Fruit fly (Drosophila melanogaster) whole organism, prepupa: ENCODE measurements around the gene CG43980.

Experiments used
- CG10669 ChIP-seq: fragments of 200-800 bp; sonication (Bioruptor generic); optimal IDR thresholded peaks from 3 replicates; lab custom pipeline; 2018; ENCODE audit warnings: missing biosample characterization, mild to moderate bottlenecking, missing genetic modification characterization, moderate library complexity
- CG11294 ChIP-seq: fragments of 200-800 bp; sonication (Bioruptor generic); IDR thresholded peaks from 2 replicates; pipeline ENCODE4 v1.3.6; 2022; ENCODE audit warnings: missing biosample characterization, missing genetic modification characterization
- CG11762 ChIP-seq: fragments of 200-800 bp; sonication (Bioruptor generic); optimal IDR thresholded peaks from 3 replicates; lab custom pipeline; 2016; ENCODE audit warnings: missing biosample characterization, missing genetic modification characterization; ENCODE audit not compliant: insufficient read depth
- CG15336 ChIP-seq: fragments of 200-800 bp; sonication (Bioruptor generic); IDR thresholded peaks from 2 replicates; pipeline ENCODE4 v1.3.6; 2022; ENCODE audit warnings: missing biosample characterization, missing genetic modification characterization
- CG1621 ChIP-seq: fragments of 200-800 bp; sonication (Bioruptor generic); optimal IDR thresholded peaks from 3 replicates; lab custom pipeline; 2018; ENCODE audit warnings: missing biosample characterization, mild to moderate bottlenecking, missing genetic modification characterization
- CG16779 ChIP-seq: fragments of 200-800 bp; sonication (Bioruptor generic); optimal IDR thresholded peaks from 3 replicates; lab custom pipeline; 2017; ENCODE audit warnings: missing biosample characterization, mild to moderate bottlenecking, missing genetic modification characterization
- CG3032 ChIP-seq: fragments of 200-800 bp; optimal IDR thresholded peaks from 2 replicates; lab custom pipeline; 2019; ENCODE audit warnings: missing biosample characterization, mild to moderate bottlenecking, missing genetic modification characterization, moderate library complexity
- CG31627 ChIP-seq: fragments of 200-800 bp; sonication (Bioruptor generic); optimal IDR thresholded peaks from 3 replicates; lab custom pipeline; 2016; ENCODE audit warnings: missing biosample characterization, missing genetic modification characterization
- CG32006 ChIP-seq: fragments of 200-800 bp; sonication (Bioruptor generic); optimal IDR thresholded peaks from 3 replicates; lab custom pipeline; 2017; ENCODE audit warnings: missing biosample characterization, mild to moderate bottlenecking, missing genetic modification characterization
- CG34406 ChIP-seq: fragments of 200-800 bp; sonication (Bioruptor generic); optimal IDR thresholded peaks from 3 replicates; lab custom pipeline; 2016; ENCODE audit warnings: missing biosample characterization, missing genetic modification characterization
- CG3919 ChIP-seq: fragments of 200-800 bp; sonication (Bioruptor generic); optimal IDR thresholded peaks from 3 replicates; lab custom pipeline; 2016; ENCODE audit warnings: missing biosample characterization, missing genetic modification characterization
- CG6276 ChIP-seq: fragments of 200-800 bp; sonication (Bioruptor generic); optimal IDR thresholded peaks from 2 replicates; lab custom pipeline; 2017; ENCODE audit warnings: missing biosample characterization, mild to moderate bottlenecking, missing genetic modification characterization
- CG6792 ChIP-seq: fragments of 200-800 bp; sonication (Bioruptor generic); optimal IDR thresholded peaks from 3 replicates; lab custom pipeline; 2016; ENCODE audit warnings: missing biosample characterization, missing genetic modification characterization
- CG6808 ChIP-seq: fragments of 200-800 bp; sonication (Bioruptor generic); optimal IDR thresholded peaks from 3 replicates; lab custom pipeline; 2017; ENCODE audit warnings: missing biosample characterization, missing genetic modification characterization, mild to moderate bottlenecking, moderate library complexity, missing genetic modification reagents
- CG6854 ChIP-seq: fragments of 200-800 bp; sonication (Bioruptor generic); optimal IDR thresholded peaks from 2 replicates; lab custom pipeline; 2017; ENCODE audit warnings: missing biosample characterization, mild to moderate bottlenecking, missing genetic modification characterization
- CG7368 ChIP-seq: fragments of 200-800 bp; sonication (Bioruptor generic); optimal IDR thresholded peaks from 3 replicates; lab custom pipeline; 2016; ENCODE audit warnings: missing biosample characterization, missing genetic modification characterization
- CG8119 ChIP-seq: fragments of 200-800 bp; sonication (Bioruptor generic); IDR thresholded peaks from 3 replicates; pipeline ENCODE4 v1.3.6; 2022; ENCODE audit warnings: missing biosample characterization, missing genetic modification characterization
- CG8319 ChIP-seq: fragments of 200-800 bp; sonication (Bioruptor generic); optimal IDR thresholded peaks from 3 replicates; lab custom pipeline; 2016; ENCODE audit warnings: missing biosample characterization, missing genetic modification characterization
- CG8632 ChIP-seq: fragments of 200-800 bp; sonication (Bioruptor generic); optimal IDR thresholded peaks from 3 replicates; lab custom pipeline; 2016; ENCODE audit warnings: missing biosample characterization, missing genetic modification characterization
- CG9139 ChIP-seq: fragments of 200-800 bp; sonication (Bioruptor generic); optimal IDR thresholded peaks from 3 replicates; lab custom pipeline; 2017; ENCODE audit warnings: missing biosample characterization, mild to moderate bottlenecking, missing genetic modification characterization
- Eip75B ChIP-seq: fragments of 200-800 bp; sonication (Bioruptor generic); optimal IDR thresholded peaks from 3 replicates; lab custom pipeline; 2016; ENCODE audit warnings: missing biosample characterization, missing genetic modification characterization
- Eip78C ChIP-seq: fragments of 200-800 bp; sonication (Bioruptor generic); peaks from one replicate; lab custom pipeline; 2016; ENCODE audit warnings: missing biosample characterization, missing genetic modification characterization
- Eip93F ChIP-seq: fragments of 200-800 bp; sonication (Bioruptor generic); optimal IDR thresholded peaks from 2 replicates; lab custom pipeline; 2016; ENCODE audit warnings: missing biosample characterization, mild to moderate bottlenecking, missing genetic modification characterization
- Ets21C ChIP-seq: fragments of 200-800 bp; sonication (Bioruptor generic); optimal IDR thresholded peaks from 3 replicates; lab custom pipeline; 2016; ENCODE audit warnings: missing biosample characterization, missing genetic modification characterization
- Ets96B ChIP-seq: fragments of 200-800 bp; optimal IDR thresholded peaks from 2 replicates; lab custom pipeline; 2019; ENCODE audit warnings: missing biosample characterization, mild to moderate bottlenecking, missing genetic modification characterization, moderate library complexity
- Gug ChIP-seq: fragments of 200-800 bp; sonication (Bioruptor generic); IDR thresholded peaks from 2 replicates; pipeline ENCODE4 v1.3.6; 2022; ENCODE audit warnings: missing biosample characterization, missing genetic modification characterization
- Hr38 ChIP-seq: sonication (Bioruptor generic); optimal IDR thresholded peaks from 2 replicates; lab custom pipeline; 2016; ENCODE audit warnings: missing biosample characterization, missing genetic modification characterization
- Hr39 ChIP-seq: fragments of 200-800 bp; sonication (Bioruptor generic); optimal IDR thresholded peaks from 2 replicates; lab custom pipeline; 2016; ENCODE audit warnings: missing biosample characterization, missing genetic modification characterization
- Hr4 ChIP-seq: fragments of 200-800 bp; sonication (Bioruptor generic); optimal IDR thresholded peaks from 3 replicates; lab custom pipeline; 2016; ENCODE audit warnings: missing biosample characterization, missing genetic modification characterization
- Met ChIP-seq: fragments of 200-800 bp; sonication (Bioruptor generic); optimal IDR thresholded peaks from 3 replicates; lab custom pipeline; 2016; ENCODE audit warnings: missing biosample characterization, missing genetic modification characterization
- OdsH ChIP-seq: fragments of 200-800 bp; sonication (Bioruptor generic); optimal IDR thresholded peaks from 3 replicates; lab custom pipeline; 2016; ENCODE audit warnings: missing biosample characterization, missing genetic modification characterization
- Sox14 ChIP-seq: fragments of 200-800 bp; sonication (Bioruptor generic); optimal IDR thresholded peaks from 3 replicates; lab custom pipeline; 2016; ENCODE audit warnings: missing biosample characterization, missing genetic modification characterization
- cyc ChIP-seq: fragments of 200-800 bp; sonication (Bioruptor generic); optimal IDR thresholded peaks from 3 replicates; lab custom pipeline; 2016; ENCODE audit warnings: missing biosample characterization, missing genetic modification characterization
- dac ChIP-seq: fragments of 200-800 bp; sonication (Bioruptor generic); optimal IDR thresholded peaks from 2 replicates; lab custom pipeline; 2017; ENCODE audit warnings: missing biosample characterization, mild to moderate bottlenecking, missing genetic modification characterization
- eg ChIP-seq: fragments of 200-800 bp; sonication (Bioruptor generic); IDR thresholded peaks from 3 replicates; pipeline ENCODE4 v1.3.6; 2022; ENCODE audit warnings: missing biosample characterization, missing genetic modification characterization
- esn ChIP-seq: fragments of 200-800 bp; sonication (Bioruptor generic); optimal IDR thresholded peaks from 2 replicates; lab custom pipeline; 2016; ENCODE audit warnings: missing biosample characterization, mild to moderate bottlenecking, missing genetic modification characterization, moderate library complexity
- fd59A ChIP-seq: fragments of 200-800 bp; sonication (Bioruptor generic); optimal IDR thresholded peaks from 2 replicates; lab custom pipeline; 2017; ENCODE audit warnings: missing biosample characterization, mild to moderate bottlenecking, missing genetic modification characterization, missing genetic modification reagents
- fkh ChIP-seq: fragments of 200-800 bp; sonication (Bioruptor generic); optimal IDR thresholded peaks from 3 replicates; lab custom pipeline; 2017; ENCODE audit warnings: missing biosample characterization, mild to moderate bottlenecking, missing genetic modification characterization, moderate library complexity
- lz ChIP-seq: fragments of 200-800 bp; sonication (Bioruptor generic); optimal IDR thresholded peaks from 3 replicates; lab custom pipeline; 2016; ENCODE audit warnings: missing biosample characterization, missing genetic modification characterization
- net ChIP-seq: fragments of 200-800 bp; sonication (Bioruptor generic); optimal IDR thresholded peaks from 3 replicates; lab custom pipeline; 2016; ENCODE audit warnings: missing biosample characterization, missing genetic modification characterization
- ss ChIP-seq, 2 experiments: fragments of 200-800 bp; sonication (Bioruptor generic); optimal IDR thresholded peaks; 2 replicates in 1 of 2; 3 replicates in 1 of 2; lab custom pipeline; 2017 to 2018; ENCODE audit warnings: mild to moderate bottlenecking in 2 of 2, missing biosample characterization in 2 of 2, missing genetic modification characterization in 2 of 2, moderate library complexity in 1 of 2
- svp ChIP-seq: fragments of 200-800 bp; sonication (Bioruptor generic); peaks from one replicate; lab custom pipeline; 2016; ENCODE audit warnings: missing biosample characterization, missing genetic modification characterization
- topi ChIP-seq: fragments of 200-800 bp; sonication (Bioruptor generic); optimal IDR thresholded peaks from 3 replicates; lab custom pipeline; 2016; ENCODE audit warnings: missing biosample characterization, missing genetic modification characterization
- vri ChIP-seq: fragments of 200-800 bp; sonication (Bioruptor generic); optimal IDR thresholded peaks from 3 replicates; lab custom pipeline; 2016; ENCODE audit warnings: missing biosample characterization, mild to moderate bottlenecking, missing genetic modification characterization

The CG43980 gene

DNA sequence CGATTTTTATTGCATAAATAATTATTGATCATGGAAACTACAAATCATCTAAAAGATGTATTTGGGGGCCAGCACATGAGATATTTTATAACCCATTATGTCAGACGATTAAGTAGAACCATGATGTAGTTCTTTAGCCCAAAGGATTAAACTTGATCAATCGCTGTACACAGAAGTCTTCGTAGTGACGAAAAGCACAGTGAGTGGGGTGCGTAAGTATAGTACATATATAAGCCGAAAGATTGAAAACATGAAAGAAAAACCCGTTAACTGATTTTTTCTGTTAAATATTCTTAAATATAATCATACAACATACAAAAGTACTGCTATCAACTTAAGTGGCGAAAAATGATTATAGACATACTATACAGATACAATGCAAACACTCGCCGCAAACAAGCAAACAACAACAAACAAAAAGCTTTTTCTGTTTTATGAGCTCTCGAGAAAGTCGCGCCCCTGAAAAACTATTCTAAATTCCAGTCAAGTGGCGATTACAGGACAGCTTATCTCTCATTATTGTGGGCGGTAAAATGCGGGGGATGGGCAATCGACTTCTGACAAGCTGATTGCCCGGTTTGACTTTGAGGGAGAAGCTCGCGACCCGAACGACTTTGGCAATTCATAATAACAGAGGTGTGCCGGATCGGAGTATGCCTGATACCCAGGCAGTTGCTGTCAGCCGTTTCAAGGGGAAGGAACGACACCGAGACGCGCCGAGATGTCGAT lies 8.3 kb upstream of the CG43980 start, which contains the start of gene CG32444:
Gene CG32444, plus strand, starts transcription at position 683 of the 729 bp plus-strand sequence.
- no peak for TF ChIP-seq CG7368 (GFP tag; lab: Kevin White, UChicago)
- peak; percentile 46 for TF ChIP-seq Eip78C (GFP tag; lab: Kevin White, UChicago)
- TF ChIP-seq svp (GFP tag; lab: Kevin White, UChicago) = peak; percentile 94
- no peak for TF ChIP-seq Ets21C (GFP tag; lab: Kevin White, UChicago)
- TF ChIP-seq Eip75B (GFP tag; lab: Kevin White, UChicago) = no peak
- TF ChIP-seq topi (GFP tag; lab: Kevin White, UChicago) = no peak
- TF ChIP-seq vri (GFP tag; lab: Kevin White, UChicago) = no peak
- TF ChIP-seq CG3032 (tag; lab: Kevin White, UChicago) = no peak

DNA sequence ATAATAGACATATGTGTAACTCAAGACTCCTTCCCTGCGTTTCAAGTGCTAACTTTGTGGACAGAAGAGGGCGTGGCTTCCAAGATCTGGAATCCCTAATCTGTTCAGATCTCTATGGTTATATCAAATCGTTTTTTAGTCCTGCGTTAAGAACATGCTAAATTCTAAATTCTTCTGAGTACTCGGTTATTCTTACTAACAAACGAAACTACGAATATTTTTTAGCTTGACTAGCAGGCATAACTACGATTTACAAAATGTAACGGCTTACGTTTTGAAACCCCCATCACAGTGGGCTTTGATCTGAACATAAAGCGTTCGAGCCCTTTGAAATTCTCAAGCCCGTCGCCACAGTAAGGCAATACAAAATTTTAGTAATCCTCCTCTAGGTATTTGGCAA lies 5.7 kb upstream of the CG43980 start, which contains the start of gene CG32445:
Gene CG32445, plus strand, starts transcription at position 301 of the 400 bp plus-strand sequence.
- TF ChIP-seq CG6276 (no peak), CG3032 (tag; lab: Kevin White, UChicago) (no peak), CG11762 (GFP tag; lab: Kevin White, UChicago) (no peak), fd59A (GFP tag; lab: Kevin White, UChicago) (no peak), lz (GFP tag; lab: Kevin White, UChicago) (no peak), dac (GFP tag; lab: Kevin White, UChicago) (no peak), CG34406 (GFP tag; lab: Kevin White, UChicago) (no peak), fkh (GFP tag; lab: Kevin White, UChicago) (no peak), CG8319 (GFP tag; lab: Kevin White, UChicago) (no peak), CG7368 (GFP tag; lab: Kevin White, UChicago) (no peak), Hr38 (GFP tag; lab: Kevin White, UChicago) (no peak), Eip78C (GFP tag; lab: Kevin White, UChicago) (no peak), CG11294 (GFP tag; lab: Robert Waterston, UW) (no peak), CG8632 (no peak), CG31627 (GFP tag; lab: Kevin White, UChicago) (no peak), OdsH (GFP tag; lab: Kevin White, UChicago) (no peak), Ets21C (GFP tag; lab: Kevin White, UChicago) (no peak), CG32006 (GFP tag; lab: Kevin White, UChicago) (no peak)

DNA sequence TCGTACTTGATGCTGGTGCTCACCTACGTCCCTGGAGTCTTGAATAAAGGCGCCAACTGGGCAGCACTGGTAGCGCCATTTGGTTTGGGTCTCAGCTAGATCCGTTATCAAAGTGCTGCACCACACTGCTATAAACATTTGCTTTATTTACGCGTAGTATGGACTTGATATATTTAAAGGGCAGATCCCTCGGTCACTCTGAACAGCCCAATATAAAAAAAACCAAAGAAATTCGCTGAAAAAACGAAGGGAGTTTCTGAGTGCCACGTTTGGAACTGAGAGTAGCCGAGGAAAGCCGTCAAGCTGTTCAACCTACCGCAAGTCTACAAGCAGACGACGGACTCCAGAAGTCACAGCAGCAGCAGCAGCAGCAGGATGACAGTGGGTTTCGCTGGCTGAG lies 3.9 kb upstream of the CG43980 start, which contains the start of gene Atox1:
Gene Atox1, plus strand, starts transcription at position 181 of the 400 bp plus-strand sequence.
- peak; percentile 14 for TF ChIP-seq fkh (GFP tag; lab: Kevin White, UChicago)
- TF ChIP-seq Gug (GFP tag; lab: Robert Waterston, UW) = no peak
- TF ChIP-seq Hr4 = no peak
- no peak for TF ChIP-seq CG16779 (tag; lab: Kevin White, UChicago)
- no peak for TF ChIP-seq Ets96B (tag; lab: Kevin White, UChicago)
- TF ChIP-seq CG9139 (GFP tag; lab: Kevin White, UChicago) = no peak
- no peak for TF ChIP-seq vri (GFP tag; lab: Kevin White, UChicago)
- TF ChIP-seq CG6854 = peak; percentile 54
- TF ChIP-seq CG15336 (GFP tag; lab: Robert Waterston, UW) = peak; percentile 25; the same call in 1 of the 2 replicates
- TF ChIP-seq svp (GFP tag; lab: Kevin White, UChicago) = peak; percentile 66
- no peak for TF ChIP-seq Eip93F (GFP tag; lab: Kevin White, UChicago)
- peak in 1 of 2 experiments; percentile 38 for TF ChIP-seq ss (GFP tag; optimal IDR thresholded peaks at IDR 0.05; lab: Kevin White, UChicago)
- no peak for TF ChIP-seq cyc
- no peak for TF ChIP-seq fd59A (GFP tag; lab: Kevin White, UChicago)
- no peak for TF ChIP-seq Met (GFP tag; lab: Kevin White, UChicago)
- peak; percentile 41 for TF ChIP-seq CG3032 (tag; lab: Kevin White, UChicago)
- TF ChIP-seq eg (GFP tag; lab: Robert Waterston, UW) = peak; percentile 36; the same call in 1 of the 3 replicates
- TF ChIP-seq CG10669 (GFP tag; lab: Kevin White, UChicago) = no peak
- TF ChIP-seq CG1621 = peak; percentile 42
- TF ChIP-seq Eip75B (GFP tag; lab: Kevin White, UChicago) = no peak
- TF ChIP-seq Hr38 (GFP tag; lab: Kevin White, UChicago) = no peak
- no peak for TF ChIP-seq CG7368 (GFP tag; lab: Kevin White, UChicago)
- TF ChIP-seq CG6276 = no peak
- peak; percentile 48 for TF ChIP-seq esn
- TF ChIP-seq Hr39 (GFP tag; lab: Kevin White, UChicago) = no peak
- no peak for TF ChIP-seq net
- peak; percentile 47 for TF ChIP-seq Sox14 (GFP tag; lab: Kevin White, UChicago)
- peak; percentile 100 for TF ChIP-seq CG6808 (GFP tag; lab: Kevin White, UChicago)
- peak; percentile 38; the same call in 2 of the 3 replicates for TF ChIP-seq CG8119 (GFP tag; lab: Robert Waterston, UW)
- TF ChIP-seq CG6792 (GFP tag; lab: Kevin White, UChicago) = no peak
- no peak for TF ChIP-seq lz (GFP tag; lab: Kevin White, UChicago)
- TF ChIP-seq CG32006 (GFP tag; lab: Kevin White, UChicago) = no peak
- TF ChIP-seq CG31627 (GFP tag; lab: Kevin White, UChicago) = no peak
- TF ChIP-seq CG3919 (GFP tag; lab: Kevin White, UChicago) = no peak
- TF ChIP-seq CG11294 (GFP tag; lab: Robert Waterston, UW) = no peak
